1 fruit fly cellular context compared by ENCODE assay signal in the genomic region with DNA sequence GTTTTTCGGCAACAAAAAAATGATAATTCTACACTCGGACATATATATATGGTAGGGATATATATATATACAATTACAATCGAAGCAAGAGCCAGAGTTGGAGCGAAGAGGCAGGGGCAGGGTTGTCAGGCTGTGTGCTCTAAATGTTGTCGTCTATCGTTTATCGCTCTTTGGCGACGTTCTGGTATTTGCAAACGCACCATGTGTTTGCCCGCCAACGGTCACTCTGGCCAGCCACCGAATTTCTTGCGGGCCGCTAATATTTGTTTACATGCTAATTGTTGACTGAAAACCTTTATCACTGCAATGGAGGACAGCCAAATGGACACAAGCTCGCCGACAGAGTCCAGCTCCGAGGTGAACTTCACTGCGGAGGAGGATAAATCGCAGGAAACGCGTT.
TF ChIP-seq lines count a peak whose summit lies in the region.

puf (minus strand) TSS at position 121 of the 400 bp plus-strand sequence.
ash2 (plus strand) TSS at position 203 of the 400 bp plus-strand sequence.

TF ChIP-seq in whole organism, embryonic, 481 proteins besides CTCF, POLR2A, EP300 and RAD21 (continued from another document):
- TF ChIP-seq CG2116 (GFP tag; optimal IDR thresholded peaks at IDR 0.05; lab: Kevin White, UChicago) (peak; percentile 86), bbx (GFP tag; IDR thresholded peaks at IDR 0.05; lab: Robert Waterston, UW; ENCODE audit: partially characterized antibody) (peak; percentile 81), Rfx (GFP tag; IDR thresholded peaks at IDR 0.05; lab: Robert Waterston, UW) (peak; percentile 51), slbo (GFP tag; IDR thresholded peaks at IDR 0.05; lab: Robert Waterston, UW) (peak; percentile 22; the same call in 1 of the 2 replicates), CG12744 (GFP tag; optimal IDR thresholded peaks at IDR 0.05; lab: Kevin White, UChicago) (no peak), Myb (GFP tag; optimal IDR thresholded peaks at IDR 0.05; lab: Kevin White, UChicago) (peak; percentile 51), nom (GFP tag; optimal IDR thresholded peaks at IDR 0.05; lab: Kevin White, UChicago) (no peak), Dref (GFP tag; IDR thresholded peaks at IDR 0.05; lab: Robert Waterston, UW) (peak; percentile 90), crp (GFP tag; optimal IDR thresholded peaks at IDR 0.05; lab: Kevin White, UChicago) (peak in 1 of 2 experiments; percentile 73), CG6791 (GFP tag; IDR thresholded peaks at IDR 0.05; lab: Robert Waterston, UW; ENCODE audit: partially characterized antibody) (peak; percentile 63), CG13287 (GFP tag; IDR thresholded peaks at IDR 0.05; lab: Robert Waterston, UW; ENCODE audit: partially characterized antibody) (peak; percentile 68), CG3847 (GFP tag; IDR thresholded peaks at IDR 0.05; lab: Robert Waterston, UW) (peak; percentile 53), Adf1 (GFP tag; IDR thresholded peaks at IDR 0.05; lab: Robert Waterston, UW) (peak; percentile 40; the same call in 1 of the 2 replicates), CG34224 (GFP tag; IDR thresholded peaks at IDR 0.05; lab: Robert Waterston, UW; ENCODE audit: partially characterized antibody) (peak; percentile 54; the same call in 1 of the 3 replicates), kah (GFP tag; optimal IDR thresholded peaks at IDR 0.05; lab: Kevin White, UChicago) (peak; percentile 14), stwl (tag; optimal IDR thresholded peaks at IDR 0.05; lab: Kevin White, UChicago) (peak; percentile 92), MBD-R2 (GFP tag; IDR thresholded peaks at IDR 0.05; lab: Robert Waterston, UW) (peak; percentile 96), row (GFP tag; IDR thresholded peaks at IDR 0.05; lab: Robert Waterston, UW) (peak; percentile 25; the same call in 1 of the 3 replicates), CG42726 (GFP tag; IDR thresholded peaks at IDR 0.05; lab: Robert Waterston, UW; ENCODE audit: partially characterized antibody) (peak; percentile 63), amos (GFP tag; IDR thresholded peaks at IDR 0.05; lab: Robert Waterston, UW; ENCODE audit: partially characterized antibody) (peak; percentile 57), CG17829 (tag; optimal IDR thresholded peaks at IDR 0.05; lab: Kevin White, UChicago) (peak; percentile 36), zen2 (GFP tag; IDR thresholded peaks at IDR 0.05; lab: Robert Waterston, UW; ENCODE audit: partially characterized antibody) (peak; percentile 63; the same call in 1 of the 3 replicates), Sry-δ (GFP tag; optimal IDR thresholded peaks at IDR 0.05; lab: Kevin White, UChicago) (peak; percentile 65), NC2β (GFP tag; optimal IDR thresholded peaks at IDR 0.05; lab: Kevin White, UChicago) (no peak), cg (GFP tag; optimal IDR thresholded peaks at IDR 0.05; lab: Kevin White, UChicago) (peak; percentile 16), Scr (GFP tag; IDR thresholded peaks at IDR 0.05; lab: Robert Waterston, UW; ENCODE audit: partially characterized antibody) (peak; percentile 46), CG15514 (GFP tag; optimal IDR thresholded peaks at IDR 0.05; lab: Kevin White, UChicago) (peak; percentile 73), Opbp (GFP tag; IDR thresholded peaks at IDR 0.05; lab: Robert Waterston, UW; ENCODE audit: partially characterized antibody) (peak; percentile 69), HmgD (GFP tag; optimal IDR thresholded peaks at IDR 0.05; lab: Kevin White, UChicago) (peak; percentile 33), Jarid2 (GFP tag; optimal IDR thresholded peaks at IDR 0.05; lab: Kevin White, UChicago) (no peak), al (GFP tag; IDR thresholded peaks at IDR 0.05; lab: Robert Waterston, UW) (no peak), Bgb (GFP tag; IDR thresholded peaks at IDR 0.05; lab: Robert Waterston, UW; ENCODE audit: partially characterized antibody) (peak; percentile 70), CG17186 (GFP tag; optimal IDR thresholded peaks at IDR 0.05; lab: Kevin White, UChicago) (peak; percentile 44), Med (GFP tag; lab: Kevin White, UChicago) (peak; percentile 86), crol (GFP tag; IDR thresholded peaks at IDR 0.05; lab: Robert Waterston, UW) (0 out of 2 replicates have a peak, but pooled peaks have one; percentile 48), CG7963 (GFP tag; IDR thresholded peaks at IDR 0.05; lab: Robert Waterston, UW; ENCODE audit: partially characterized antibody) (peak; percentile 55; the same call in 1 of the 3 replicates), knrl (GFP tag; IDR thresholded peaks at IDR 0.05; lab: Robert Waterston, UW; ENCODE audit: partially characterized antibody) (peak; percentile 43; the same call in 2 of the 3 replicates), dm (GFP tag; optimal IDR thresholded peaks at IDR 0.05; lab: Kevin White, UChicago) (peak; percentile 24), sna (GFP tag; IDR thresholded peaks at IDR 0.05; lab: Robert Waterston, UW; ENCODE audit: partially characterized antibody) (peak; percentile 27; the same call in 1 of the 2 replicates), CG3065 (GFP tag; optimal IDR thresholded peaks at IDR 0.05; lab: Kevin White, UChicago) (no peak), CG9727 (GFP tag; optimal IDR thresholded peaks at IDR 0.05; lab: Kevin White, UChicago) (no peak), Dp (GFP tag; optimal IDR thresholded peaks at IDR 0.05; lab: Kevin White, UChicago) (peak; percentile 52), Dll (GFP tag; IDR thresholded peaks at IDR 0.05; lab: Robert Waterston, UW; ENCODE audit: partially characterized antibody) (peak; percentile 55; the same call in 3 of the 4 replicates), H2.0 (GFP tag; IDR thresholded peaks at IDR 0.05; lab: Robert Waterston, UW) (no peak), ato (GFP tag; IDR thresholded peaks at IDR 0.05; lab: Robert Waterston, UW; ENCODE audit: partially characterized antibody) (peak; percentile 58), CG10543 (GFP tag; optimal IDR thresholded peaks at IDR 0.05; lab: Kevin White, UChicago) (no peak), sob (GFP tag; IDR thresholded peaks at IDR 0.05; lab: Robert Waterston, UW) (peak; percentile 57), MESR4 (GFP tag; optimal IDR thresholded peaks at IDR 0.05; lab: Kevin White, UChicago) (peak; percentile 76), CG14860 (GFP tag; IDR thresholded peaks at IDR 0.05; lab: Robert Waterston, UW; ENCODE audit: partially characterized antibody) (peak; percentile 44; the same call in 2 of the 3 replicates), CG16813 (GFP tag; IDR thresholded peaks at IDR 0.05; lab: Robert Waterston, UW; ENCODE audit: partially characterized antibody) (peak; percentile 51; the same call in 1 of the 3 replicates), BEAF-32 (GFP tag; optimal IDR thresholded peaks at IDR 0.05; lab: Kevin White, UChicago) (peak; percentile 55), phol (tag; optimal IDR thresholded peaks at IDR 0.05; lab: Kevin White, UChicago) (peak; percentile 31), Dbx (GFP tag; IDR thresholded peaks at IDR 0.05; lab: Robert Waterston, UW) (no peak), CG13296 (GFP tag; optimal IDR thresholded peaks at IDR 0.05; lab: Kevin White, UChicago) (no peak), trem (tag; optimal IDR thresholded peaks at IDR 0.05; lab: Kevin White, UChicago) (peak; percentile 53), mld (GFP tag; IDR thresholded peaks at IDR 0.05; lab: Robert Waterston, UW; ENCODE audit: partially characterized antibody) (0 out of 3 replicates have a peak, but pooled peaks have one; percentile 43), E2f2 (GFP tag; IDR thresholded peaks at IDR 0.05; lab: Robert Waterston, UW) (peak; percentile 58), Ets97D (GFP tag; optimal IDR thresholded peaks at IDR 0.05; lab: Kevin White, UChicago) (peak; percentile 55), Max (GFP tag; optimal IDR thresholded peaks at IDR 0.05; lab: Kevin White, UChicago) (peak; percentile 21), Elba2 (GFP tag; optimal IDR thresholded peaks at IDR 0.05; lab: Kevin White, UChicago) (peak; percentile 34), YL-1 (GFP tag; optimal IDR thresholded peaks at IDR 0.05; lab: Kevin White, UChicago) (peak; percentile 83), Sin3A (optimal IDR thresholded peaks at IDR 0.05; lab: Kevin White, UChicago) (peak; percentile 74), CG17612 (GFP tag; IDR thresholded peaks at IDR 0.05; lab: Robert Waterston, UW) (no peak), HmgZ (tag; optimal IDR thresholded peaks at IDR 0.05; lab: Kevin White, UChicago) (peak; percentile 71), Trl (optimal IDR thresholded peaks at IDR 0.05; lab: Kevin White, UChicago) (peak in 1 of 2 experiments; percentile 6), Trl (GFP tag; optimal IDR thresholded peaks at IDR 0.05; lab: Kevin White, UChicago) (peak; percentile 25), Gug (GFP tag; IDR thresholded peaks at IDR 0.05; lab: Robert Waterston, UW) (peak; percentile 3; the same call in 1 of the 4 replicates)
